Fruit fly (Drosophila melanogaster): Measurements from ENCODE around the gene CG33922.

DNA sequence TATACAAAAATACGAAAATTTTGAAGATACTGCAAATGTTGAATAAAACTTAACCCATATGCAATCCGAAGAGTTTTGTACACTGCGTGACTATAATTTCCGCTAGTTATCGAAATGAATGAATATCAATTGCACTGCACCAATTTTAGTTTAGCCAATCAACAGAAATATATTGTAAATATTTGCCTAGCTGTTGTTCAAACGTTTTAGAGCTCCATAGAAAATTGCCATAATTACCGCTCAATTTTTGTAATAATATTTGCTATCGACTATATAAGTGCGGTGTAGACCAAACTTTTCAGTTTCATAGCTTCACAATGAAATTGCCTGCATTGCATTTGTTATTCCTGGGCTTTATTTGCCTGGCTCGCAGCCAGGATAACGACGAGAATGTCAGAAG is 15.1 kb downstream of the CG33922 start, which contains the start of gene a5:
- TF ChIP-seq Pif1A (GFP tag; optimal IDR thresholded peaks at IDR 0.05): no peak
- TF ChIP-seq CG17806 (tag; optimal IDR thresholded peaks at IDR 0.05): no peak
